Worm (Caenorhabditis elegans) whole organism, young adult: ENCODE measurements around the gene pros-1.

Experiments
- F55B11.4 ChIP-seq: sonication (generic microtip); optimal IDR thresholded peaks from 2 replicates; lab custom pipeline; 2016; ENCODE audit warnings: missing compliant biosample characterization, missing genetic modification characterization, borderline replicate concordance; ENCODE audit not compliant: insufficient read depth
- let-607 ChIP-seq, 2 experiments: fragments of 200-800 bp in 1 of 2; sonication (Bioruptor generic) in 1 of 2; sonication (generic microtip) in 1 of 2; optimal IDR thresholded peaks; 2 replicates each; lab custom pipeline; 2016 to 2018; ENCODE audit warnings: mild to moderate bottlenecking in 2 of 2, missing compliant biosample characterization in 2 of 2, missing genetic modification characterization in 2 of 2, moderate library complexity in 2 of 2, missing genotype in 1 of 2
- madf-8 ChIP-seq: fragments of 200-800 bp; sonication (Bioruptor generic); conservative IDR thresholded peaks from 2 replicates; pipeline ENCODE4 v1.3.6; 2022; ENCODE audit warnings: missing genetic modification reagents, missing genetic modification characterization, missing compliant biosample characterization
- mel-28 ChIP-seq: sonication (generic microtip); optimal IDR thresholded peaks from 2 replicates; lab custom pipeline; 2016; ENCODE audit warnings: borderline replicate concordance, mild to moderate bottlenecking, missing genetic modification characterization, missing compliant biosample characterization
- sptf-2 ChIP-seq: fragments of 200-800 bp; sonication (Bioruptor generic); optimal IDR thresholded peaks from 2 replicates; lab custom pipeline; 2018; ENCODE audit warnings: mild to moderate bottlenecking, missing genetic modification characterization, missing compliant biosample characterization
- ztf-18 ChIP-seq: sonication (generic microtip); optimal IDR thresholded peaks from 2 replicates; lab custom pipeline; 2016; ENCODE audit warnings: missing genotype, mild to moderate bottlenecking, missing genetic modification characterization, missing compliant biosample characterization

ce11 chrIII:8027942-8028341 is 39.1 kb upstream of the pros-1 start, which contains the start of gene mdt-30:
- TF ChIP-seq let-607 (tag; optimal IDR thresholded peaks at IDR 0.05; lab: Kevin White, UChicago): no peak
- TF ChIP-seq ztf-18 (tag; lab: Kevin White, UChicago): no peak
- TF ChIP-seq mel-28 (tag; lab: Kevin White, UChicago): no peak
- TF ChIP-seq F55B11.4: no peak
- no peak for TF ChIP-seq madf-8 (GFP tag; lab: Robert Waterston, UW)
- TF ChIP-seq sptf-2: no peak
